Fruit fly (Drosophila melanogaster): Measurements from ENCODE around the gene CG15387.
A peak's percentile ranks its signal among the peaks of the same experiment; 100 is the strongest.

The CG15387 gene

DNA sequence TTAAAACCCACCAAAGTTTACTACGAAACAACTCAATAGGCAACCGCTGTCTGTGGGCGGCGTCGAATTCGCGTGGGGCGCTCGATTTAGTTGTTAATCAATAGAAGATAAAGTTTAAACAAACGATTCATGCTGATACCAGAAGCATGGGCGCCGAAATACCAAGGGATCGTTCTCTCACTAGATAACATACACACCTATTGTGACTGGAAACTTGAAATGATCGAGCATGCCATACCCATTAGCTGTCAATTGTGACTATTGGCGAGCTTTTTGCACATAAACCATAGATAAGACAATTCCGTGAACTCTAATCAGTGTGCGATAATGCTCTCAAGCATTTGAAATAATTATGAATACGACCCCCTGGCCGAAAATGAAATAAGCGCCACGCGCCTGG, 46.7 kb downstream of the CG15387 start (continued):
- TF ChIP-seq ara (GFP tag; IDR thresholded peaks at IDR 0.05): no peak
- 0 out of 2 replicates have a peak, but pooled peaks have one; percentile 44 for TF ChIP-seq toy (GFP tag; IDR thresholded peaks at IDR 0.05)
- peak; percentile 45 for TF ChIP-seq CG3163 (GFP tag; optimal IDR thresholded peaks at IDR 0.05)
- no peak for TF ChIP-seq CG6854 (GFP tag; optimal IDR thresholded peaks at IDR 0.05)
- TF ChIP-seq CG8089 (GFP tag; optimal IDR thresholded peaks at IDR 0.05): peak; percentile 26
- peak; percentile 75 for TF ChIP-seq abd-A (tag; optimal IDR thresholded peaks at IDR 0.05)
- TF ChIP-seq CG2199 (GFP tag; IDR thresholded peaks at IDR 0.05): 0 out of 3 replicates have a peak, but pooled peaks have one; percentile 50
- peak; percentile 80 for TF ChIP-seq CG17359 (tag; optimal IDR thresholded peaks at IDR 0.05)
- TF ChIP-seq Antp (GFP tag; optimal IDR thresholded peaks at IDR 0.05): peak; percentile 90
- peak; percentile 50; the same call in 1 of the 2 replicates for TF ChIP-seq seq (GFP tag; IDR thresholded peaks at IDR 0.05)
- peak; percentile 76 for TF ChIP-seq Optix (GFP tag; IDR thresholded peaks at IDR 0.05)
- peak; percentile 22 for TF ChIP-seq CG6683 (GFP tag; optimal IDR thresholded peaks at IDR 0.05)
- peak; percentile 8 for TF ChIP-seq CG2875 (GFP tag; optimal IDR thresholded peaks at IDR 0.05)
- TF ChIP-seq wdn (GFP tag; IDR thresholded peaks at IDR 0.05): peak; percentile 65
- peak; percentile 36 for TF ChIP-seq Sry-δ (GFP tag; optimal IDR thresholded peaks at IDR 0.05)
- TF ChIP-seq CG10267 (tag; optimal IDR thresholded peaks at IDR 0.05): no peak
- TF ChIP-seq CG10321 (GFP tag; IDR thresholded peaks at IDR 0.05): no peak; the same call in 1 of the 2 replicates
- TF ChIP-seq Dp (GFP tag; optimal IDR thresholded peaks at IDR 0.05): no peak
- TF ChIP-seq CG1647 (GFP tag; optimal IDR thresholded peaks at IDR 0.05): peak; percentile 81
- TF ChIP-seq disco-r (GFP tag; optimal IDR thresholded peaks at IDR 0.05): peak; percentile 59
- TF ChIP-seq CG33557 (GFP tag; optimal IDR thresholded peaks at IDR 0.05): no peak
- peak; percentile 66 for TF ChIP-seq CG11695 (GFP tag; IDR thresholded peaks at IDR 0.05)
- peak; percentile 81 for TF ChIP-seq CG2712 (tag; optimal IDR thresholded peaks at IDR 0.05)
- TF ChIP-seq hbn (GFP tag; IDR thresholded peaks at IDR 0.05; ENCODE audit: partially characterized antibody): no peak
- TF ChIP-seq Chrac-16 (GFP tag; optimal IDR thresholded peaks at IDR 0.05): peak; percentile 73
- peak; percentile 41; the same call in 1 of the 2 replicates for TF ChIP-seq MBD-R2 (GFP tag; IDR thresholded peaks at IDR 0.05)
- TF ChIP-seq HmgD (GFP tag; optimal IDR thresholded peaks at IDR 0.05): peak; percentile 39
- peak; percentile 59 for TF ChIP-seq CG12391 (tag; optimal IDR thresholded peaks at IDR 0.05)
- TF ChIP-seq p53 (GFP tag; optimal IDR thresholded peaks at IDR 0.05): peak; percentile 58
- peak; percentile 8 for TF ChIP-seq Vsx1 (GFP tag; optimal IDR thresholded peaks at IDR 0.05)
- no peak for TF ChIP-seq pros (GFP tag; optimal IDR thresholded peaks at IDR 0.05)
- no peak; the same call in 1 of the 2 replicates for TF ChIP-seq CG13287 (GFP tag; IDR thresholded peaks at IDR 0.05; ENCODE audit: partially characterized antibody)
- no peak for TF ChIP-seq ato (GFP tag; IDR thresholded peaks at IDR 0.05; ENCODE audit: partially characterized antibody)
- no peak; the same call in 1 of the 2 replicates for TF ChIP-seq ro (GFP tag; IDR thresholded peaks at IDR 0.05)
- TF ChIP-seq Med (GFP tag): peak; percentile 96
- peak; percentile 63; the same call in 1 of the 2 replicates for TF ChIP-seq CG14441 (GFP tag; IDR thresholded peaks at IDR 0.05)
- no peak for TF ChIP-seq stwl (tag; optimal IDR thresholded peaks at IDR 0.05)
- no peak for TF ChIP-seq Elba2 (GFP tag; optimal IDR thresholded peaks at IDR 0.05)
- TF ChIP-seq HLH4C (GFP tag; IDR thresholded peaks at IDR 0.05; ENCODE audit: partially characterized antibody): no peak
- TF ChIP-seq crc (GFP tag; optimal IDR thresholded peaks at IDR 0.05): peak; percentile 24
- peak; percentile 28 for TF ChIP-seq tin (GFP tag; optimal IDR thresholded peaks at IDR 0.05)
- TF ChIP-seq CG16815 (GFP tag; optimal IDR thresholded peaks at IDR 0.05): peak; percentile 34
- peak; percentile 45 for TF ChIP-seq CG8281 (tag; optimal IDR thresholded peaks at IDR 0.05)
- peak; percentile 13 for TF ChIP-seq CG10979 (tag; optimal IDR thresholded peaks at IDR 0.05)
- TF ChIP-seq vnd (GFP tag; IDR thresholded peaks at IDR 0.05; ENCODE audit: partially characterized antibody): no peak
- no peak for TF ChIP-seq hb (GFP tag; IDR thresholded peaks at IDR 0.05; ENCODE audit: partially characterized antibody)
- TF ChIP-seq CG34376 (GFP tag; optimal IDR thresholded peaks at IDR 0.05): peak; percentile 31
- no peak for TF ChIP-seq CG12104 (GFP tag; optimal IDR thresholded peaks at IDR 0.05)
- TF ChIP-seq pzg (GFP tag; optimal IDR thresholded peaks at IDR 0.05): no peak
- no peak for TF ChIP-seq Hmx (GFP tag; optimal IDR thresholded peaks at IDR 0.05)

All from whole organism, embryonic.